Worm (Caenorhabditis elegans): ENCODE data around the gene try-3.

- peak; percentile 2 to 13 (median 7) for TF ChIP-seq ceh-82 (tag; optimal IDR thresholded peaks at IDR 0.05)
- TF ChIP-seq nhr-11 (tag; optimal IDR thresholded peaks at IDR 0.05): no peak
- no peak for TF ChIP-seq ztf-11 (tag; optimal IDR thresholded peaks at IDR 0.05)
- peak; percentile 92 for TF ChIP-seq nhr-85 (tag)
- peak; percentile 51 to 63 for TF ChIP-seq lsy-2 (tag; optimal IDR thresholded peaks at IDR 0.05)
- no peak for TF ChIP-seq aly-2 (tag; optimal IDR thresholded peaks at IDR 0.05)
- TF ChIP-seq pax-3 (tag; optimal IDR thresholded peaks at IDR 0.05): no peak
- no peak for TF ChIP-seq unc-62 (GFP tag; optimal IDR thresholded peaks at IDR 0.05)
- no peak for TF ChIP-seq efl-3 (GFP tag; optimal IDR thresholded peaks at IDR 0.05)
- TF ChIP-seq rnt-1 (tag; optimal IDR thresholded peaks at IDR 0.05): peak; percentile 59
- TF ChIP-seq fos-1 (tag; optimal IDR thresholded peaks at IDR 0.05): no peak
These were observed 19.8 kb downstream of the try-3 start for ce11 chrIV:6576728-6577101.
